Fruit fly (Drosophila melanogaster): ENCODE results near the gene Naa20A.

Gene Naa20A

DNA sequence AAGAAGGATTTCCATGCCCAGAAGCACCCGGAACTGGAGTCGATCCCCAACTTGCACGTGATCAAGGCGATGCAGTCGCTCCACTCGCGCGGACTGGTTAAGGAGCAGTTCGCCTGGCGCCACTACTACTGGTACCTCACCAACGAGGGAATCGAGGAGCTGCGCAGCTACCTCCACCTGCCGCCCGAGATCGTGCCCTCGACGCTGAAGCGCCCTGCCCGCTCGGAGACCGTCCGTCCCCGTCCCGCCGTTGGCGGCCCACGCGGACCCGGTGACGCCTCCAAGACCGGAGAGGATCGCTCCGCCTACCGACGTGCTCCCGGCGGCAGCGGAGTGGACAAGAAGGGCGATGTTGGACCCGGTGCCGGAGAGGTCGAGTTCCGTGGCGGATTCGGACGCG, 24.4 kb downstream of the Naa20A start:
- TF ChIP-seq Dfd (GFP tag; optimal IDR thresholded peaks at IDR 0.05), result peak; percentile 87
- no peak for TF ChIP-seq Hr83 (GFP tag; optimal IDR thresholded peaks at IDR 0.05; ENCODE audit: poor library complexity, severe bottlenecking)

DNA sequence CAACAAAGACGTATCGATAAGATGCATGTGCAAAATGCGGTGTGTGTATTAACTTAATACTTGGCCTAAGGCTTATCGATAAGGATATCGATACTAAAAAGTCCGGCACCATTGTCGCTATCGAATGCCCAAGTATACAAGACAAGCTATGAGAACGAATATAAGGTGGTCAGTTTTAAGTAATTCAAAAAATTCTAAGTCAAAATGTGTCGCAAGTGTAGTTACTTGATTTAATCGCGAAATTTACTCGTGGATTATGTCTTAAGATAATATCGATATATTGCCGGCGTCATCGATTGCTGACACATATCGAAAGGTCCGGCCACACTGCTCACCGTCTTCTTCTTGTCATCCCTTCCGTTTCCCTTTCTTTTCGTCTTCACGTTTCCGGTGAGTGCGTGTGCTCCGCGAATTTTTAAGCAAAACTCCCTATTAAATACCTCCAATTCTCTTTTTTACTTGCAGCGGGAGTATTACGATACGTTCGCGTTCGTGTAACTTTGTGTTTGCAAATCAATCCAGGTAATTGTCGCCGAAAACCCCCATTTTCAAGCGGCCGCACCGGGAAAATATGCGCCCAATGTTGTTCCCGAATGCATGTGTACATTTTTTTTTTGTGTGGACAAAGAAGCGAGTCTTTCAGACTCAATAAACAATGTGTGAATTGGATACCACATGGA, 25.1 kb downstream of the Naa20A start, which contains the start of gene RpS10b:
RpS10b (plus strand) TSS at position 348 of the 680 bp plus-strand sequence.
- TF ChIP-seq lola (GFP tag; optimal IDR thresholded peaks at IDR 0.05), result no peak
- TF ChIP-seq CG9705 (GFP tag; optimal IDR thresholded peaks at IDR 0.05), result peak; percentile 92
- no peak for TF ChIP-seq N (GFP tag; optimal IDR thresholded peaks at IDR 0.05)
- peak; percentile 78 for TF ChIP-seq Hr83 (GFP tag; optimal IDR thresholded peaks at IDR 0.05; ENCODE audit: poor library complexity, severe bottlenecking)
- no peak for TF ChIP-seq Abd-B (GFP tag; optimal IDR thresholded peaks at IDR 0.05)
- peak; percentile 66 for TF ChIP-seq psq (GFP tag; optimal IDR thresholded peaks at IDR 0.05)
- TF ChIP-seq Dif (GFP tag; optimal IDR thresholded peaks at IDR 0.05; ENCODE audit: partially characterized antibody), result no peak
- no peak for TF ChIP-seq jim (GFP tag; optimal IDR thresholded peaks at IDR 0.05)
- peak in 1 of 2 experiments; percentile 49 for TF ChIP-seq foxo (GFP tag; optimal IDR thresholded peaks at IDR 0.05)
- no peak for TF ChIP-seq Dfd (GFP tag; optimal IDR thresholded peaks at IDR 0.05)
- peak; percentile 70 for TF ChIP-seq Hnf4 (GFP tag; optimal IDR thresholded peaks at IDR 0.05)
- TF ChIP-seq pan (optimal IDR thresholded peaks at IDR 0.05), result no peak
- no peak for TF ChIP-seq dl (GFP tag; optimal IDR thresholded peaks at IDR 0.05; ENCODE audit: insufficient read depth in 1 of 2, partially characterized antibody in 2 of 2)
- peak; percentile 61 for TF ChIP-seq woc (GFP tag; optimal IDR thresholded peaks at IDR 0.05)
- no peak for TF ChIP-seq tai (GFP tag; optimal IDR thresholded peaks at IDR 0.05)
- peak; percentile 58 for TF ChIP-seq sv (GFP tag; optimal IDR thresholded peaks at IDR 0.05)
- no peak for TF ChIP-seq Vsx2 (GFP tag; optimal IDR thresholded peaks at IDR 0.05; ENCODE audit: partially characterized antibody)
- peak; percentile 23 for TF ChIP-seq Rel (GFP tag; optimal IDR thresholded peaks at IDR 0.05)
- peak; percentile 65 for TF ChIP-seq Rel (tag; optimal IDR thresholded peaks at IDR 0.05)
- peak; percentile 52 for TF ChIP-seq Mio (GFP tag; optimal IDR thresholded peaks at IDR 0.05)
- TF ChIP-seq rgr (GFP tag; optimal IDR thresholded peaks at IDR 0.05), result peak; percentile 88
- TF ChIP-seq dsf (GFP tag; optimal IDR thresholded peaks at IDR 0.05; ENCODE audit: borderline replicate concordance), result peak; percentile 38
- peak; percentile 79 for TF ChIP-seq OdsH (GFP tag; optimal IDR thresholded peaks at IDR 0.05)
- TF ChIP-seq usp (GFP tag; optimal IDR thresholded peaks at IDR 0.05), result no peak
- TF ChIP-seq brk (GFP tag; optimal IDR thresholded peaks at IDR 0.05), result peak; percentile 36
- TF ChIP-seq dmrt93B (GFP tag; optimal IDR thresholded peaks at IDR 0.05), result peak; percentile 94
- peak; percentile 43 for TF ChIP-seq Myc (optimal IDR thresholded peaks at IDR 0.05)
- peak; percentile 3 for TF ChIP-seq GATAd (GFP tag; optimal IDR thresholded peaks at IDR 0.05)
- TF ChIP-seq Jra (GFP tag; optimal IDR thresholded peaks at IDR 0.05), result peak; percentile 63
- peak; percentile 65 for TF ChIP-seq fru (GFP tag; optimal IDR thresholded peaks at IDR 0.05)
- TF ChIP-seq br (GFP tag; optimal IDR thresholded peaks at IDR 0.05), result peak; percentile 86
- peak; percentile 86 for TF ChIP-seq h (GFP tag; optimal IDR thresholded peaks at IDR 0.05)
- TF ChIP-seq HLH106 (tag; optimal IDR thresholded peaks at IDR 0.05), result peak; percentile 73
- TF ChIP-seq ey (GFP tag; optimal IDR thresholded peaks at IDR 0.05), result peak; percentile 60
- peak; percentile 90 for TF ChIP-seq Sp1 (GFP tag; optimal IDR thresholded peaks at IDR 0.05)
- TF ChIP-seq CrebA (GFP tag; optimal IDR thresholded peaks at IDR 0.05; ENCODE audit: borderline replicate concordance), result no peak
- peak; percentile 40 for TF ChIP-seq CG32264 (GFP tag; optimal IDR thresholded peaks at IDR 0.05)
- no peak for TF ChIP-seq Hr78 (GFP tag; optimal IDR thresholded peaks at IDR 0.05)
- TF ChIP-seq sage (GFP tag; optimal IDR thresholded peaks at IDR 0.05), result no peak

- TF ChIP-seq brk (GFP tag; optimal IDR thresholded peaks at IDR 0.05) (no peak), Hr78 (GFP tag; optimal IDR thresholded peaks at IDR 0.05) (no peak), Hr83 (GFP tag; optimal IDR thresholded peaks at IDR 0.05; ENCODE audit: poor library complexity, severe bottlenecking) (no peak), GATAd (GFP tag; optimal IDR thresholded peaks at IDR 0.05) (no peak), rgr (GFP tag; optimal IDR thresholded peaks at IDR 0.05) (no peak), lola (GFP tag; optimal IDR thresholded peaks at IDR 0.05) (no peak), jim (GFP tag; optimal IDR thresholded peaks at IDR 0.05) (no peak), Rel (GFP tag; optimal IDR thresholded peaks at IDR 0.05) (no peak), Rel (tag; optimal IDR thresholded peaks at IDR 0.05) (no peak), Jra (GFP tag; optimal IDR thresholded peaks at IDR 0.05) (no peak), CrebA (GFP tag; optimal IDR thresholded peaks at IDR 0.05; ENCODE audit: borderline replicate concordance) (no peak), Hnf4 (GFP tag; optimal IDR thresholded peaks at IDR 0.05) (no peak), dl (GFP tag; optimal IDR thresholded peaks at IDR 0.05; ENCODE audit: insufficient read depth in 1 of 2, partially characterized antibody in 2 of 2) (no peak), h (GFP tag; optimal IDR thresholded peaks at IDR 0.05) (no peak), sage (GFP tag; optimal IDR thresholded peaks at IDR 0.05) (no peak), pan (optimal IDR thresholded peaks at IDR 0.05) (no peak), CG9705 (GFP tag; optimal IDR thresholded peaks at IDR 0.05) (no peak), dmrt93B (GFP tag; optimal IDR thresholded peaks at IDR 0.05) (no peak), tai (GFP tag; optimal IDR thresholded peaks at IDR 0.05) (no peak), Dfd (GFP tag; optimal IDR thresholded peaks at IDR 0.05) (no peak), Sp1 (GFP tag; optimal IDR thresholded peaks at IDR 0.05) (no peak)
Measured at dm6 chrX:19595862-19596261, 27.0 kb downstream of the Naa20A start.

Measured in whole organism, wandering third instar larva.